Worm (Caenorhabditis elegans): ENCODE results near the gene ZK1236.9.
A peak's percentile ranks its signal among the peaks of the same experiment; 100 is the strongest.

Gene ZK1236.9

DNA sequence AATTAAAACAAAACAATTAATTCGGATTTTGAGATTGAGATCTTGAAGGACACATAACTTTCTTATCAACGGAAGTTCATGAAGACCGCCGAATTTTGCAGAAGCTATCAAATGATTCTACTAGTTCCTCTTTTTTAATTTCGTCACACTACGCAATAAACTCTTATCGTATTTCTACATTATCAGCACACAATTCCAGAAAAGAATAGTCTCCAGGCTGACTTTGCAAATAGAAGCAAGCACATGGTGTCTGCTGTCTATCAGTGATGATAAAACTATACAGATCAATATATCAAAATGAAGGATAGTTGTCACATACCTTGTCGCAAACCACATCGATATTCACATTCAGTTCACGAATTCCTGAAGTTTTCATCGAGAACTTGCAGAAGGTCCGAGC lies 34.5 kb downstream of the ZK1236.9 start:
- TF ChIP-seq cebp-1 (GFP tag; IDR thresholded peaks at IDR 0.05) (0 out of 2 replicates have a peak, but pooled peaks have one; percentile 35), cebp-1 (tag; optimal IDR thresholded peaks at IDR 0.05) (no peak), nhr-80 (tag; optimal IDR thresholded peaks at IDR 0.05) (peak; percentile 97), dox-1 (GFP tag; IDR thresholded peaks at IDR 0.05) (peak; percentile 44; the same call in 1 of the 2 replicates), nfyb-1 (GFP tag; IDR thresholded peaks at IDR 0.05) (0 out of 2 replicates have a peak, but pooled peaks have one; percentile 42), hsf-1 (GFP tag; IDR thresholded peaks at IDR 0.05) (no peak), sdz-38 (tag; optimal IDR thresholded peaks at IDR 0.05) (no peak), ets-4 (GFP tag; optimal IDR thresholded peaks at IDR 0.05) (peak; percentile 66)

- TF ChIP-seq ceh-27 (GFP tag; optimal IDR thresholded peaks at IDR 0.05), result no peak
- TF ChIP-seq madf-10 (tag; optimal IDR thresholded peaks at IDR 0.05), result no peak
- no peak for TF ChIP-seq T26A5.8 (tag; optimal IDR thresholded peaks at IDR 0.05)
- TF ChIP-seq F52B5.7 (tag; optimal IDR thresholded peaks at IDR 0.05), result no peak
- no peak for TF ChIP-seq snpc-4 (GFP tag; optimal IDR thresholded peaks at IDR 0.05)
- TF ChIP-seq snpc-4 (tag; optimal IDR thresholded peaks at IDR 0.05), result no peak
- no peak for TF ChIP-seq ceh-100 (GFP tag; IDR thresholded peaks at IDR 0.05)
- no peak for TF ChIP-seq ceh-79 (tag; optimal IDR thresholded peaks at IDR 0.05)
- TF ChIP-seq F22D6.2 (tag; optimal IDR thresholded peaks at IDR 0.05), result no peak
- TF ChIP-seq ekl-4 (GFP tag; IDR thresholded peaks at IDR 0.05), result no peak
Observed at ce11 chrIII:8398411-8398810, 36.6 kb downstream of the ZK1236.9 start, which contains the start of gene ZK353.2. TSS of gene ZK353.2 (plus strand) at chrIII:8398711.

DNA sequence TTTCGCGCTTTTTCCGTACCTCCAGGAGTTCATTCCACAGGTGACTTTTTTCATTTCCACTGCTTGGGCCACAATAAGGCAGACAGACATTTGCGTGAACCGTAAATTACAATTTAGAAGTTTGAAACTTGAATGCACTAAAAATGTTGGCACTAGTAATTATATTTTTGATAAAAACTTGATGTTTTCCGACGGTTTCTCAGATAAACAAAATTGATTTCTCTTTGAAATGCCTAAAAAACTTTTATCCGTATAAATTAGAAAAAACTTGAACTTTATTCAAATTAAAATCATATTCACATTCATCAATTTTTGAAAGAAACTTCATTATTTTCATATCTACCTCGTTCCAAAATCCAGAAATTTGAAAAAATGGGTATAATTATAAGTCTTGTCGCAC lies 39.3 kb downstream of the ZK1236.9 start, which contains the start of gene ZK353.3:
TSS of gene ZK353.3 (plus strand) at position 301 of the 400 bp plus-strand sequence.
- TF ChIP-seq cebp-2 (GFP tag; IDR thresholded peaks at IDR 0.05) (no peak), egl-18 (GFP tag; IDR thresholded peaks at IDR 0.05) (no peak), mcd-1 (GFP tag; IDR thresholded peaks at IDR 0.05) (no peak), hlh-12 (tag; optimal IDR thresholded peaks at IDR 0.05) (no peak), Y53F4B.3 (GFP tag; IDR thresholded peaks at IDR 0.05) (no peak), B0035.1 (tag; optimal IDR thresholded peaks at IDR 0.05) (no peak), lir-1 (GFP tag; conservative IDR thresholded peaks at IDR 0.05) (no peak), tlf-1 (GFP tag; optimal IDR thresholded peaks at IDR 0.05) (no peak), let-607 (tag; optimal IDR thresholded peaks at IDR 0.05) (no peak), ztf-6 (GFP tag; IDR thresholded peaks at IDR 0.05) (no peak), B0336.3 (GFP tag; IDR thresholded peaks at IDR 0.05) (no peak), ztf-3 (GFP tag; optimal IDR thresholded peaks at IDR 0.05) (no peak), lag-1 (GFP tag; IDR thresholded peaks at IDR 0.05) (no peak)

ce11 chrIII:8394374-8395302 lies 40.3 kb downstream of the ZK1236.9 start, which contains the start of gene ZK353.10:
TSS of gene ZK353.10 (minus strand) at chrIII:8394424.
- TF ChIP-seq ceh-40 (GFP tag; IDR thresholded peaks at IDR 0.05) (no peak), F52B5.7 (tag; optimal IDR thresholded peaks at IDR 0.05) (no peak), ceh-58 (GFP tag; IDR thresholded peaks at IDR 0.05) (no peak), snpc-4 (GFP tag; optimal IDR thresholded peaks at IDR 0.05) (no peak), snpc-4 (tag; optimal IDR thresholded peaks at IDR 0.05) (no peak), nfya-1 (tag; optimal IDR thresholded peaks at IDR 0.05; ENCODE audit: borderline replicate concordance, insufficient read depth) (no peak), ztf-6 (GFP tag; IDR thresholded peaks at IDR 0.05) (no peak), ztf-26 (tag; optimal IDR thresholded peaks at IDR 0.05) (no peak), pbrm-1 (GFP tag; IDR thresholded peaks at IDR 0.05) (no peak), lin-54 (GFP tag; optimal IDR thresholded peaks at IDR 0.05) (no peak), lin-26 (GFP tag; IDR thresholded peaks at IDR 0.05) (no peak), sdz-38 (tag; optimal IDR thresholded peaks at IDR 0.05) (no peak), aptf-3 (GFP tag; IDR thresholded peaks at IDR 0.05) (no peak)
